Worm (Caenorhabditis elegans) whole organism, mixed stage, embryonic: ENCODE measurements around the gene srt-70.

Source experiments
- ceh-43 ChIP-seq: fragments of 200-800 bp; sonication (Bioruptor generic); optimal IDR thresholded peaks from 2 replicates; lab custom pipeline; 2018; ENCODE audit warnings: mild to moderate bottlenecking, missing genetic modification characterization, moderate library complexity, missing compliant biosample characterization
- ces-1 ChIP-seq: fragments of 150-350 bp; optimal IDR thresholded peaks from 2 replicates; lab custom pipeline; 2014; ENCODE audit warnings: missing biosample characterization, missing genetic modification reagents, missing genetic modification characterization
- cnd-1 ChIP-seq: fragments of 200-800 bp; sonication (Bioruptor generic); optimal IDR thresholded peaks from 2 replicates; lab custom pipeline; 2018; ENCODE audit warnings: mild to moderate bottlenecking, missing genetic modification characterization, missing compliant biosample characterization
- hlh-1 ChIP-seq: fragments of 150-350 bp; optimal IDR thresholded peaks from 2 replicates; lab custom pipeline; 2014; ENCODE audit warnings: missing biosample characterization, missing genetic modification reagents, missing genetic modification characterization
- lin-13 ChIP-seq: fragments of 150-350 bp; optimal IDR thresholded peaks from 2 replicates; lab custom pipeline; 2014; ENCODE audit warnings: missing biosample characterization, missing genetic modification characterization
- mab-5 ChIP-seq: fragments of 150-350 bp; optimal IDR thresholded peaks from 2 replicates; lab custom pipeline; 2014; ENCODE audit warnings: missing biosample characterization, missing genetic modification characterization
- nhr-2 ChIP-seq: fragments of 150-350 bp; optimal IDR thresholded peaks from 2 replicates; lab custom pipeline; 2014; ENCODE audit warnings: missing biosample characterization, missing genetic modification characterization
- nhr-28 ChIP-seq: fragments of 150-350 bp; optimal IDR thresholded peaks from 2 replicates; lab custom pipeline; 2014; ENCODE audit warnings: missing biosample characterization, missing genetic modification characterization
- pha-4 ChIP-seq: fragments of 150-350 bp; optimal IDR thresholded peaks from 2 replicates; lab custom pipeline; 2018; ENCODE audit warnings: missing biosample characterization, missing genetic modification reagents, missing genetic modification characterization
- snpc-4 ChIP-seq: fragments of 150-350 bp; optimal IDR thresholded peaks from 2 replicates; lab custom pipeline; 2014; ENCODE audit warnings: missing biosample characterization, missing genetic modification characterization

- TF ChIP-seq ceh-43 (GFP tag; lab: Kevin White, UChicago) = no peak
- no peak for TF ChIP-seq nhr-2 (tag; lab: Kevin White, UChicago)
- TF ChIP-seq nhr-28 (tag; lab: Kevin White, UChicago) = no peak
- no peak for TF ChIP-seq lin-13 (tag; lab: Kevin White, UChicago)
- TF ChIP-seq snpc-4 (tag; lab: Kevin White, UChicago) = no peak
- no peak for TF ChIP-seq cnd-1 (tag; lab: Kevin White, UChicago)
- TF ChIP-seq pha-4 (tag; lab: Kevin White, UChicago) = no peak
- TF ChIP-seq mab-5 (tag; lab: Kevin White, UChicago) = no peak
- no peak for TF ChIP-seq ces-1 (GFP tag; lab: Kevin White, UChicago)
- no peak for TF ChIP-seq hlh-1
Observed at ce11 chrV:5304366-5304765, 45.0 kb upstream of the srt-70 start.
